Worm (Caenorhabditis elegans) whole organism, young adult: ENCODE results near the gene F22H10.6.

Source experiments
- B0019.2 ChIP-seq: fragments of 200-800 bp; sonication (Bioruptor generic); conservative IDR thresholded peaks from 2 replicates; pipeline ENCODE4 v1.3.6; 2022; ENCODE audit warnings: missing genetic modification reagents, missing genetic modification characterization, missing compliant biosample characterization
- B0035.1 ChIP-seq: sonication (generic microtip); optimal IDR thresholded peaks from 2 replicates; lab custom pipeline; 2016; ENCODE audit warnings: missing genetic modification characterization, mild to moderate bottlenecking, missing compliant biosample characterization, missing genotype, missing genetic modification reagents
- D2030.7 ChIP-seq: fragments of 200-800 bp; sonication (Bioruptor generic); IDR thresholded peaks from 2 replicates; pipeline ENCODE4 v1.3.6; 2022; ENCODE audit warnings: missing genetic modification reagents, missing genetic modification characterization, missing compliant biosample characterization
- F22D6.2 ChIP-seq: sonication (generic microtip); optimal IDR thresholded peaks from 2 replicates; lab custom pipeline; 2016; ENCODE audit warnings: mild to moderate bottlenecking, missing genetic modification characterization, missing compliant biosample characterization
- F23B12.7 ChIP-seq: sonication (generic microtip); optimal IDR thresholded peaks from 2 replicates; lab custom pipeline; 2017; ENCODE audit warnings: missing genetic modification characterization, mild to moderate bottlenecking, missing compliant biosample characterization, antibody characterized with exemption, moderate library complexity; ENCODE audit not compliant: insufficient read depth
- F37B4.10 ChIP-seq: fragments of 200-800 bp; sonication (Bioruptor generic); IDR thresholded peaks from 2 replicates; pipeline ENCODE4 v1.3.6; 2022; ENCODE audit warnings: missing genetic modification characterization, missing compliant biosample characterization
- F49E8.2 ChIP-seq: sonication (generic microtip); optimal IDR thresholded peaks from 3 replicates; lab custom pipeline; 2017; ENCODE audit warnings: missing genetic modification characterization, mild to moderate bottlenecking, missing compliant biosample characterization, antibody characterized with exemption, moderate library complexity; ENCODE audit not compliant: insufficient read depth
- F57A8.1 ChIP-seq: fragments of 200-800 bp; sonication (Bioruptor generic); optimal IDR thresholded peaks from 2 replicates; lab custom pipeline; 2018; ENCODE audit warnings: mild to moderate bottlenecking, missing genetic modification characterization, moderate library complexity, missing compliant biosample characterization
- K11D2.4 ChIP-seq: fragments of 200-800 bp; sonication (Bioruptor generic); IDR thresholded peaks from 2 replicates; pipeline ENCODE4 v1.3.6; 2022; ENCODE audit warnings: missing genetic modification reagents, missing genetic modification characterization, missing compliant biosample characterization
- Y56A3A.18 ChIP-seq: fragments of 200-800 bp; sonication (Bioruptor generic); IDR thresholded peaks from 2 replicates; pipeline ENCODE4 v1.3.6; 2022; ENCODE audit warnings: missing genetic modification reagents, missing genetic modification characterization, missing compliant biosample characterization
- Y67H2A.10 ChIP-seq: fragments of 200-800 bp; sonication (Bioruptor generic); conservative IDR thresholded peaks from 2 replicates; pipeline ENCODE4 v1.3.6; 2022; ENCODE audit warnings: missing genetic modification reagents, missing genetic modification characterization, missing compliant biosample characterization
- Y95B8A.8 ChIP-seq: fragments of 200-800 bp; sonication (Bioruptor generic); IDR thresholded peaks from 2 replicates; pipeline ENCODE4 v1.3.6; 2022; ENCODE audit warnings: missing genetic modification reagents, missing genetic modification characterization, missing compliant biosample characterization
- aptf-2 ChIP-seq: fragments of 200-800 bp; sonication (Bioruptor generic); conservative IDR thresholded peaks from 2 replicates; pipeline ENCODE4 v1.3.6; 2022; ENCODE audit warnings: missing genetic modification reagents, missing genetic modification characterization, missing compliant biosample characterization
- athp-1 ChIP-seq: sonication (generic microtip); optimal IDR thresholded peaks from 2 replicates; lab custom pipeline; 2017; ENCODE audit warnings: mild to moderate bottlenecking, missing genetic modification characterization, missing compliant biosample characterization
- bed-2 ChIP-seq: fragments of 200-800 bp; sonication (Bioruptor generic); IDR thresholded peaks from 2 replicates; pipeline ENCODE4 v1.3.6; 2022; ENCODE audit warnings: missing genetic modification reagents, missing genetic modification characterization, missing compliant biosample characterization
- ceh-58 ChIP-seq: fragments of 200-800 bp; sonication (Bioruptor generic); IDR thresholded peaks from 2 replicates; pipeline ENCODE4 v1.3.6; 2022; ENCODE audit warnings: missing genetic modification characterization, missing compliant biosample characterization
- dpl-1 ChIP-seq: fragments of 150-350 bp; optimal IDR thresholded peaks from 2 replicates; lab custom pipeline; 2014; ENCODE audit warnings: missing biosample characterization, missing genetic modification reagents, missing genetic modification characterization
- egl-44 ChIP-seq: fragments of 200-800 bp; sonication (Bioruptor generic); IDR thresholded peaks from 2 replicates; pipeline ENCODE4 v1.3.6; 2022; ENCODE audit warnings: missing genetic modification reagents, missing genetic modification characterization, missing compliant biosample characterization
- egrh-3 ChIP-seq: fragments of 200-800 bp; sonication (Bioruptor generic); IDR thresholded peaks from 2 replicates; pipeline ENCODE4 v1.3.6; 2022; ENCODE audit warnings: missing genetic modification reagents, missing genetic modification characterization, missing compliant biosample characterization
- ekl-4 ChIP-seq: fragments of 200-800 bp; sonication (Bioruptor generic); IDR thresholded peaks from 2 replicates; pipeline ENCODE4 v1.3.6; 2022; ENCODE audit warnings: missing genetic modification reagents, missing genetic modification characterization, missing compliant biosample characterization
- ets-4 ChIP-seq: fragments of 200-800 bp; sonication (Bioruptor generic); optimal IDR thresholded peaks from 2 replicates; lab custom pipeline; 2018; ENCODE audit warnings: mild to moderate bottlenecking, missing genetic modification characterization, missing compliant biosample characterization
- him-1 ChIP-seq: sonication (generic microtip); optimal IDR thresholded peaks from 2 replicates; lab custom pipeline; 2016; ENCODE audit warnings: missing genotype, missing genetic modification reagents, missing genetic modification characterization, missing compliant biosample characterization
- lag-1 ChIP-seq: fragments of 200-800 bp; sonication (Bioruptor generic); IDR thresholded peaks from 2 replicates; pipeline ENCODE4 v1.3.6; 2022; ENCODE audit warnings: missing genetic modification reagents, missing genetic modification characterization, missing compliant biosample characterization
- lin-26 ChIP-seq: fragments of 200-800 bp; sonication (Bioruptor generic); IDR thresholded peaks from 2 replicates; pipeline ENCODE4 v1.3.6; 2022; ENCODE audit warnings: missing genetic modification reagents, missing genetic modification characterization, missing compliant biosample characterization
- lin-35 ChIP-seq, 3 experiments: fragments of 150-350 bp in 2 of 3; sonication (generic microtip) in 1 of 3; optimal IDR thresholded peaks; 2 replicates each; lab custom pipeline; 2014 to 2018; ENCODE audit warnings: missing biosample characterization in 3 of 3, missing genetic modification characterization in 3 of 3, missing genetic modification reagents in 3 of 3
- lsy-27 ChIP-seq: sonication (generic microtip); optimal IDR thresholded peaks from 2 replicates; lab custom pipeline; 2017; ENCODE audit warnings: missing genetic modification characterization, mild to moderate bottlenecking, missing compliant biosample characterization, antibody characterized with exemption, missing genotype, borderline replicate concordance; ENCODE audit not compliant: insufficient read depth
- madf-10 ChIP-seq: sonication (generic microtip); optimal IDR thresholded peaks from 2 replicates; lab custom pipeline; 2016; ENCODE audit warnings: mild to moderate bottlenecking, missing genetic modification characterization, missing compliant biosample characterization
- madf-6 ChIP-seq: fragments of 200-800 bp; sonication (Bioruptor generic); IDR thresholded peaks from 2 replicates; pipeline ENCODE4 v1.3.6; 2022; ENCODE audit warnings: missing genetic modification reagents, missing genetic modification characterization, missing compliant biosample characterization
- mes-4 ChIP-seq: sonication (generic microtip); optimal IDR thresholded peaks from 2 replicates; lab custom pipeline; 2016; ENCODE audit warnings: missing genotype, missing genetic modification characterization, missing compliant biosample characterization
- mxl-1 ChIP-seq: sonication (generic microtip); optimal IDR thresholded peaks from 2 replicates; lab custom pipeline; 2016; ENCODE audit warnings: missing genetic modification characterization, missing compliant biosample characterization
- nhr-80 ChIP-seq: sonication (generic microtip); optimal IDR thresholded peaks from 2 replicates; lab custom pipeline; 2016; ENCODE audit warnings: missing genetic modification characterization, missing compliant biosample characterization
- pbrm-1 ChIP-seq: fragments of 200-800 bp; sonication (Bioruptor generic); IDR thresholded peaks from 2 replicates; pipeline ENCODE4 v1.3.6; 2022; ENCODE audit warnings: missing genetic modification reagents, missing genetic modification characterization, missing compliant biosample characterization
- pha-4 ChIP-seq: fragments of 150-350 bp; sonication (generic microtip); optimal IDR thresholded peaks from 2 replicates; lab custom pipeline; 2014; ENCODE audit warnings: missing biosample characterization, missing genetic modification reagents, missing genetic modification characterization
- rec-8 ChIP-seq, 2 experiments: sonication (generic microtip); optimal IDR thresholded peaks; 2 replicates each; lab custom pipeline; 2016; ENCODE audit warnings: mild to moderate bottlenecking in 2 of 2, missing genetic modification characterization in 2 of 2, missing genetic modification reagents in 2 of 2, missing genotype in 2 of 2, missing biosample characterization in 1 of 2, missing compliant biosample characterization in 1 of 2, moderate library complexity in 1 of 2
- repo-1 ChIP-seq: sonication (generic microtip); optimal IDR thresholded peaks from 2 replicates; lab custom pipeline; 2017; ENCODE audit warnings: mild to moderate bottlenecking, missing genetic modification characterization, missing compliant biosample characterization
- rpc-1 ChIP-seq, 2 experiments: fragments of 150-350 bp in 1 of 2; sonication (generic microtip) in 1 of 2; optimal IDR thresholded peaks; 2 replicates each; lab custom pipeline; 2014 to 2018; ENCODE audit warnings: missing biosample characterization in 1 of 2, missing genetic modification characterization in 1 of 2, missing genetic modification reagents in 1 of 2, missing genotype in 1 of 2
- sdz-38 ChIP-seq: sonication (generic microtip); optimal IDR thresholded peaks from 2 replicates; lab custom pipeline; 2016; ENCODE audit warnings: missing genotype, missing genetic modification characterization, missing compliant biosample characterization
- sea-2 ChIP-seq: fragments of 200-800 bp; sonication (Bioruptor generic); IDR thresholded peaks from 2 replicates; pipeline ENCODE4 v1.3.6; 2022; ENCODE audit warnings: missing genetic modification characterization, missing compliant biosample characterization
- snpc-1.1 ChIP-seq: sonication (generic microtip); optimal IDR thresholded peaks from 2 replicates; lab custom pipeline; 2017; ENCODE audit warnings: missing genetic modification characterization, mild to moderate bottlenecking, missing compliant biosample characterization, antibody characterized with exemption, moderate library complexity, missing genotype, missing genetic modification reagents; ENCODE audit not compliant: insufficient read depth
- snpc-4 ChIP-seq, 5 experiments: fragments of 150-350 bp in 1 of 5; sonication (generic microtip) in 4 of 5; optimal IDR thresholded peaks; 2 replicates each; lab custom pipeline; 2014 to 2018; ENCODE audit warnings: missing genetic modification characterization in 5 of 5, missing biosample characterization in 3 of 5, antibody characterized with exemption in 2 of 5, mild to moderate bottlenecking in 2 of 5, missing compliant biosample characterization in 2 of 5, missing genotype in 2 of 5, moderate library complexity in 2 of 5, missing genetic modification reagents in 1 of 5
- tbx-9 ChIP-seq: sonication (generic microtip); optimal IDR thresholded peaks from 2 replicates; lab custom pipeline; 2016; ENCODE audit warnings: borderline replicate concordance, missing genetic modification characterization, inconsistent platforms, missing compliant biosample characterization
- tlf-1 ChIP-seq: fragments of 200-800 bp; sonication (Bioruptor generic); optimal IDR thresholded peaks from 2 replicates; lab custom pipeline; 2018; ENCODE audit warnings: mild to moderate bottlenecking, missing genetic modification characterization, missing compliant biosample characterization
- unc-130 ChIP-seq: sonication (generic microtip); optimal IDR thresholded peaks from 2 replicates; lab custom pipeline; 2016; ENCODE audit warnings: missing genetic modification reagents, missing genetic modification characterization, missing compliant biosample characterization
- unc-62 ChIP-seq: fragments of 150-350 bp; optimal IDR thresholded peaks from 2 replicates; lab custom pipeline; 2014; ENCODE audit warnings: missing biosample characterization, missing genetic modification reagents, missing genetic modification characterization
- ztf-28 ChIP-seq: fragments of 200-800 bp; sonication (Bioruptor generic); IDR thresholded peaks from 2 replicates; pipeline ENCODE4 v1.3.6; 2022; ENCODE audit warnings: missing genetic modification reagents, missing genetic modification characterization, missing compliant biosample characterization
- ztf-6 ChIP-seq: fragments of 200-800 bp; sonication (Bioruptor generic); IDR thresholded peaks from 2 replicates; pipeline ENCODE4 v1.3.6; 2022; ENCODE audit warnings: missing genetic modification reagents, missing genetic modification characterization, missing compliant biosample characterization

The F22H10.6 gene

ce11 chrX:16681910-16682493 lies 9.1 kb downstream of the F22H10.6 start (continued):
- TF ChIP-seq Y95B8A.8: 0 out of 2 replicates have a peak, but pooled peaks have one; percentile 19
- peak; percentile 18 for TF ChIP-seq sdz-38 (tag; lab: Kevin White, UChicago)
- no peak for TF ChIP-seq snpc-4 (GFP tag; optimal IDR thresholded peaks at IDR 0.05; lab: Kevin White, UChicago)
- peak; percentile 58 to 89 (median 86) for TF ChIP-seq snpc-4 (tag; optimal IDR thresholded peaks at IDR 0.05; lab: Kevin White, UChicago)
- TF ChIP-seq F23B12.7 (tag; lab: Kevin White, UChicago): peak; percentile 96
- TF ChIP-seq ets-4 (GFP tag; lab: Kevin White, UChicago): peak; percentile 62
- TF ChIP-seq ztf-6 (GFP tag; lab: Robert Waterston, UW): peak; percentile 90
- TF ChIP-seq rpc-1 (optimal IDR thresholded peaks at IDR 0.05; lab: Kevin White, UChicago): peak; percentile 16
- no peak for TF ChIP-seq rpc-1 (tag; optimal IDR thresholded peaks at IDR 0.05; lab: Kevin White, UChicago)
- TF ChIP-seq pha-4: peak; percentile 99
- TF ChIP-seq D2030.7 (GFP tag; lab: Robert Waterston, UW): no peak
- TF ChIP-seq F22D6.2: peak; percentile 96
- peak; percentile 99 for TF ChIP-seq K11D2.4 (GFP tag; lab: Robert Waterston, UW)
- TF ChIP-seq him-1 (tag; lab: Kevin White, UChicago): no peak
- TF ChIP-seq unc-62 (GFP tag; lab: Kevin White, UChicago): peak; percentile 78
- TF ChIP-seq egrh-3: peak; percentile 16; the same call in 1 of the 2 replicates
- TF ChIP-seq Y56A3A.18 (GFP tag; lab: Robert Waterston, UW): peak; percentile 99
- TF ChIP-seq repo-1 (tag; lab: Kevin White, UChicago): peak; percentile 99
- TF ChIP-seq tbx-9: no peak
- TF ChIP-seq mes-4 (tag; lab: Kevin White, UChicago): no peak
- no peak for TF ChIP-seq ceh-58 (GFP tag; lab: Robert Waterston, UW)
- no peak for TF ChIP-seq aptf-2 (GFP tag; lab: Robert Waterston, UW)
- TF ChIP-seq Y67H2A.10 (GFP tag; lab: Robert Waterston, UW): peak; percentile 51; the same call in 1 of the 2 replicates
- no peak for TF ChIP-seq snpc-1.1 (tag; lab: Kevin White, UChicago)
- no peak for TF ChIP-seq mxl-1 (tag; lab: Kevin White, UChicago)
- TF ChIP-seq ekl-4 (GFP tag; lab: Robert Waterston, UW): peak; percentile 85
- peak; percentile 46; the same call in 1 of the 2 replicates for TF ChIP-seq madf-6 (GFP tag; lab: Robert Waterston, UW)
- peak; percentile 79; the same call in 1 of the 2 replicates for TF ChIP-seq lag-1 (GFP tag; lab: Robert Waterston, UW)
- peak; percentile 95 for TF ChIP-seq pbrm-1 (GFP tag; lab: Robert Waterston, UW)
- TF ChIP-seq B0035.1 (tag; lab: Kevin White, UChicago): peak; percentile 94
- no peak for TF ChIP-seq athp-1 (tag; lab: Kevin White, UChicago)
- TF ChIP-seq nhr-80 (tag; lab: Kevin White, UChicago): peak; percentile 94
- peak in 2 of 3 experiments; percentile 85 to 97 for TF ChIP-seq lin-35 (GFP tag; optimal IDR thresholded peaks at IDR 0.05; lab: Kevin White, UChicago)
- no peak for TF ChIP-seq bed-2 (GFP tag; lab: Robert Waterston, UW)
- no peak for TF ChIP-seq unc-130 (GFP tag; lab: Kevin White, UChicago)
- peak; percentile 87 for TF ChIP-seq egl-44 (GFP tag; lab: Robert Waterston, UW)
- peak; percentile 66 for TF ChIP-seq F57A8.1 (GFP tag; lab: Kevin White, UChicago)
- TF ChIP-seq B0019.2 (GFP tag; lab: Robert Waterston, UW): no peak
- peak; percentile 16 for TF ChIP-seq F49E8.2 (tag; lab: Kevin White, UChicago)
- TF ChIP-seq sea-2 (GFP tag; lab: Robert Waterston, UW): no peak
- TF ChIP-seq dpl-1 (GFP tag; lab: Kevin White, UChicago): peak; percentile 6
- TF ChIP-seq lsy-27 (tag; lab: Kevin White, UChicago): no peak
- TF ChIP-seq lin-26 (GFP tag; lab: Robert Waterston, UW): no peak
- no peak for TF ChIP-seq ztf-28 (GFP tag; lab: Robert Waterston, UW)
- 0 out of 2 replicates have a peak, but pooled peaks have one; percentile 42 for TF ChIP-seq F37B4.10 (GFP tag; lab: Robert Waterston, UW)
- TF ChIP-seq rec-8 (tag; optimal IDR thresholded peaks at IDR 0.05; lab: Kevin White, UChicago): peak in 1 of 2 experiments; percentile 25
- TF ChIP-seq madf-10: peak; percentile 95
- peak; percentile 97 for TF ChIP-seq tlf-1 (GFP tag; lab: Kevin White, UChicago)
